Worm (Caenorhabditis elegans) whole organism, L4 larva: ENCODE data around the gene F21G4.6.

Experiments used
- ZK337.2 ChIP-seq: fragments of 200-800 bp; sonication (Bioruptor generic); IDR thresholded peaks from 2 replicates; pipeline ENCODE4 v1.3.6; 2022; ENCODE audit warnings: missing genetic modification reagents, missing genetic modification characterization, missing compliant biosample characterization
- attf-4 ChIP-seq: sonication (generic microtip); optimal IDR thresholded peaks from 3 replicates; lab custom pipeline; 2017; ENCODE audit warnings: missing biosample characterization, missing genetic modification characterization
- ceh-20 ChIP-seq: fragments of 200-800 bp; sonication (Bioruptor generic); IDR thresholded peaks from 2 replicates; pipeline ENCODE4 v1.3.6; 2022; ENCODE audit warnings: missing genetic modification reagents, missing genetic modification characterization, missing compliant biosample characterization
- dmd-6 ChIP-seq: fragments of 200-800 bp; sonication (Bioruptor generic); IDR thresholded peaks from 2 replicates; pipeline ENCODE4 v1.3.6; 2022; ENCODE audit warnings: missing genetic modification reagents, missing genetic modification characterization, missing compliant biosample characterization
- egl-27 ChIP-seq: sonication (generic microtip); optimal IDR thresholded peaks from 3 replicates; lab custom pipeline; 2017; ENCODE audit warnings: missing biosample characterization, missing genetic modification reagents, missing genetic modification characterization
- madf-5 ChIP-seq, 2 experiments: fragments of 200-800 bp; sonication (Bioruptor generic); IDR thresholded peaks; 2 replicates each; pipeline ENCODE4 v1.3.6; 2022; ENCODE audit warnings: missing compliant biosample characterization in 2 of 2, missing genetic modification characterization in 2 of 2
- mes-2 ChIP-seq: sonication (generic microtip); optimal IDR thresholded peaks from 2 replicates; lab custom pipeline; 2016; ENCODE audit warnings: missing genotype, mild to moderate bottlenecking, missing genetic modification characterization, missing compliant biosample characterization; ENCODE audit not compliant: poor library complexity, severe bottlenecking
- nhr-11 ChIP-seq: fragments of 150-350 bp; optimal IDR thresholded peaks from 2 replicates; lab custom pipeline; 2014; ENCODE audit warnings: missing biosample characterization, missing genetic modification characterization
- nhr-111 ChIP-seq: fragments of 200-800 bp; sonication (Bioruptor generic); optimal IDR thresholded peaks from 2 replicates; lab custom pipeline; 2018; ENCODE audit warnings: mild to moderate bottlenecking, missing genetic modification characterization, missing compliant biosample characterization
- nhr-237 ChIP-seq: sonication (generic microtip); optimal IDR thresholded peaks from 2 replicates; lab custom pipeline; 2017; ENCODE audit warnings: missing biosample characterization, missing genetic modification characterization
- nhr-76 ChIP-seq: fragments of 150-350 bp; optimal IDR thresholded peaks from 2 replicates; lab custom pipeline; 2014; ENCODE audit warnings: missing biosample characterization, missing genetic modification characterization
- nhr-77 ChIP-seq: fragments of 150-350 bp; optimal IDR thresholded peaks from 2 replicates; lab custom pipeline; 2014; ENCODE audit warnings: missing biosample characterization, missing genetic modification characterization
- ztf-11 ChIP-seq: fragments of 150-350 bp; optimal IDR thresholded peaks from 2 replicates; lab custom pipeline; 2014; ENCODE audit warnings: missing biosample characterization, missing genetic modification characterization

DNA sequence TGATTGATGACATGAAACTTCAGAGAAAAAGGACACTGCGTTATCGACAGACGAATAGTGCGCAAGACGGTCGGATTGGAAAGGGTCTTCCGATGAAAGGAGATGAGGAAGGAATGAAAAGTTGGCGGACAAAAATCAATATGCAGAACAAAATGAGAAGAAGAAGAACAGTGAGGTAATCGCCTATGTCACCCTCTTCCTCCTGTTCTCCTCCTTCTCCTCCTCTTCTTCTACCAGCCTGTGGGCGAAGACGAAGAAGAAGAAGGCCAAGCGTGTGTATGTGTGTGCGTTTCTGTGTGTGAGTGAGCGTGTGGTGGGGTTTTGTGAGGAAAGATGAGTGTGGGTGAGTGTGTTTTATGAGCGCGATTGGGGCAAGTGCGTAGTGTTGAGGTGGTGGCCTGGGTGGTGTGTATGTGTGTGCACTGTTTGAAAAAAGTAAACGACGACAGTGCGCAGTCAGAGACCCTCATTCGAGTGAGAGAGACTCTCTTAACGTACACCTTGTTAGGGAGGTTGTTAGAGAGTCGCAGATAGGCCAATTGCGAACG is 15.1 kb upstream of the F21G4.6 start, which contains the start of gene tsp-21:
- no peak for TF ChIP-seq ZK337.2
- peak; percentile 61 for TF ChIP-seq nhr-11
- peak; percentile 91 for TF ChIP-seq nhr-77 (tag; lab: Kevin White, UChicago)
- no peak for TF ChIP-seq attf-4 (tag; lab: Kevin White, UChicago)
- TF ChIP-seq nhr-237 (tag; lab: Kevin White, UChicago) = peak; percentile 27
- TF ChIP-seq mes-2 (tag; lab: Kevin White, UChicago) = peak; percentile 72
- TF ChIP-seq egl-27 = no peak
- no peak for TF ChIP-seq madf-5 (GFP tag; IDR thresholded peaks at IDR 0.05; lab: Robert Waterston, UW)
- TF ChIP-seq ceh-20 (GFP tag; lab: Robert Waterston, UW) = 0 out of 2 replicates have a peak, but pooled peaks have one; percentile 11
- no peak for TF ChIP-seq nhr-76
- TF ChIP-seq dmd-6 (GFP tag; lab: Robert Waterston, UW) = peak; percentile 50
- TF ChIP-seq ztf-11 = no peak
- no peak for TF ChIP-seq nhr-111 (GFP tag; lab: Kevin White, UChicago)
